Worm (Caenorhabditis elegans) whole organism, young adult: ENCODE data around the gene his-40.

ENCODE experiments used
- F33H1.4 ChIP-seq: fragments of 200-800 bp; sonication (Bioruptor generic); IDR thresholded peaks from 2 replicates; pipeline ENCODE4 v1.3.6; 2022; ENCODE audit warnings: missing genetic modification reagents, missing genetic modification characterization, missing compliant biosample characterization
- lin-26 ChIP-seq: fragments of 200-800 bp; sonication (Bioruptor generic); IDR thresholded peaks from 2 replicates; pipeline ENCODE4 v1.3.6; 2022; ENCODE audit warnings: missing genetic modification reagents, missing genetic modification characterization, missing compliant biosample characterization
- nhr-179 ChIP-seq: sonication (generic microtip); optimal IDR thresholded peaks from 2 replicates; lab custom pipeline; 2016; ENCODE audit warnings: mild to moderate bottlenecking, missing genetic modification characterization, missing compliant biosample characterization
- rpc-1 ChIP-seq, 2 experiments: fragments of 150-350 bp in 1 of 2; sonication (generic microtip) in 1 of 2; optimal IDR thresholded peaks; 2 replicates each; lab custom pipeline; 2014 to 2018; ENCODE audit warnings: missing biosample characterization in 1 of 2, missing genetic modification characterization in 1 of 2, missing genetic modification reagents in 1 of 2, missing genotype in 1 of 2
- unc-62 ChIP-seq: fragments of 150-350 bp; optimal IDR thresholded peaks from 2 replicates; lab custom pipeline; 2014; ENCODE audit warnings: missing biosample characterization, missing genetic modification reagents, missing genetic modification characterization

- TF ChIP-seq nhr-179 (tag; lab: Kevin White, UChicago) (no peak), lin-26 (no peak), rpc-1 (optimal IDR thresholded peaks at IDR 0.05; lab: Kevin White, UChicago) (no peak), rpc-1 (tag; optimal IDR thresholded peaks at IDR 0.05; lab: Kevin White, UChicago) (no peak), F33H1.4 (no peak), unc-62 (GFP tag; lab: Kevin White, UChicago) (no peak)
Observed at ce11 chrX:7265348-7265747, 44.6 kb upstream of the his-40 start, which contains the start of gene F46H5.2.
